Fruit fly (Drosophila melanogaster) whole organism, embryonic: ENCODE data around the gene CG42395.

ENCODE experiments used
- Aef1 ChIP-seq: fragments of 200-800 bp; sonication (Bioruptor generic); IDR thresholded peaks from 3 replicates; pipeline ENCODE4 v1.3.6; 2022; ENCODE audit warnings: missing biosample characterization, missing genetic modification characterization
- Antp ChIP-seq: fragments of 200-800 bp; sonication (Bioruptor generic); optimal IDR thresholded peaks from 3 replicates; lab custom pipeline; 2016; ENCODE audit warnings: missing biosample characterization, missing genetic modification characterization
- Atf3 ChIP-seq: fragments of 200-800 bp; sonication (Bioruptor generic); optimal IDR thresholded peaks from 3 replicates; lab custom pipeline; 2016; ENCODE audit warnings: missing biosample characterization, missing genetic modification characterization
- Blimp-1 ChIP-seq: fragments of 200-800 bp; sonication (Bioruptor generic); optimal IDR thresholded peaks from 3 replicates; lab custom pipeline; 2018; ENCODE audit warnings: missing biosample characterization, missing genetic modification characterization, mild to moderate bottlenecking, moderate library complexity, missing genetic modification reagents
- CG1024 ChIP-seq: fragments of 200-800 bp; sonication (Bioruptor generic); IDR thresholded peaks from 2 replicates; pipeline ENCODE4 v1.3.6; 2022; ENCODE audit warnings: missing biosample characterization, missing genetic modification characterization
- CG10543 ChIP-seq: fragments of 200-800 bp; sonication (Bioruptor generic); optimal IDR thresholded peaks from 3 replicates; lab custom pipeline; 2017; ENCODE audit warnings: missing biosample characterization, mild to moderate bottlenecking, missing genetic modification characterization, moderate library complexity
- CG13123 ChIP-seq: fragments of 200-800 bp; sonication (Bioruptor generic); optimal IDR thresholded peaks from 2 replicates; lab custom pipeline; 2016; ENCODE audit warnings: missing biosample characterization, missing genetic modification characterization
- CG14014 ChIP-seq: fragments of 200-800 bp; sonication (Bioruptor generic); IDR thresholded peaks from 2 replicates; pipeline ENCODE4 v1.3.6; 2022; ENCODE audit warnings: missing biosample characterization, missing genetic modification characterization
- CG14710 ChIP-seq: fragments of 200-800 bp; sonication (Bioruptor generic); optimal IDR thresholded peaks from 3 replicates; lab custom pipeline; 2019; ENCODE audit warnings: missing biosample characterization, mild to moderate bottlenecking, missing genetic modification characterization, moderate library complexity
- CG14860 ChIP-seq: fragments of 200-800 bp; sonication (Bioruptor generic); IDR thresholded peaks from 3 replicates; pipeline ENCODE4 v1.3.6; 2022; ENCODE audit warnings: missing biosample characterization, missing genetic modification characterization; ENCODE audit not compliant: partially characterized antibody
- CG15514 ChIP-seq: fragments of 200-800 bp; sonication (Bioruptor generic); optimal IDR thresholded peaks from 3 replicates; lab custom pipeline; 2017; ENCODE audit warnings: missing biosample characterization, missing genetic modification characterization, mild to moderate bottlenecking, moderate library complexity, missing genetic modification reagents
- CG17912 ChIP-seq: fragments of 200-800 bp; sonication (Bioruptor generic); optimal IDR thresholded peaks from 2 replicates; lab custom pipeline; 2018; ENCODE audit warnings: missing biosample characterization, mild to moderate bottlenecking, missing genetic modification characterization
- CG18476 ChIP-seq: fragments of 200-800 bp; sonication (Bioruptor generic); optimal IDR thresholded peaks from 2 replicates; lab custom pipeline; 2016; ENCODE audit warnings: missing biosample characterization, mild to moderate bottlenecking, missing genetic modification characterization
- CG18599 ChIP-seq: fragments of 200-800 bp; sonication (Bioruptor generic); optimal IDR thresholded peaks from 3 replicates; lab custom pipeline; 2017; ENCODE audit warnings: missing biosample characterization, missing genetic modification characterization, mild to moderate bottlenecking, moderate library complexity, missing genetic modification reagents
- CG30403 ChIP-seq: fragments of 200-800 bp; sonication (Bioruptor generic); optimal IDR thresholded peaks from 3 replicates; lab custom pipeline; 2016; ENCODE audit warnings: missing biosample characterization, missing genetic modification characterization
- CG3163 ChIP-seq: fragments of 200-800 bp; sonication (Bioruptor generic); optimal IDR thresholded peaks from 3 replicates; lab custom pipeline; 2016; ENCODE audit warnings: missing biosample characterization, missing genetic modification characterization
- CG34422 ChIP-seq: fragments of 200-800 bp; sonication (Bioruptor generic); IDR thresholded peaks from 3 replicates; pipeline ENCODE4 v1.3.6; 2022; ENCODE audit warnings: missing biosample characterization, missing genetic modification characterization
- CG3847 ChIP-seq: fragments of 200-800 bp; sonication (Bioruptor generic); IDR thresholded peaks from 2 replicates; pipeline ENCODE4 v1.3.6; 2022; ENCODE audit warnings: missing biosample characterization, missing genetic modification characterization
- CG3995 ChIP-seq: fragments of 200-800 bp; sonication (Bioruptor generic); optimal IDR thresholded peaks from 3 replicates; lab custom pipeline; 2016; ENCODE audit warnings: missing biosample characterization, missing genetic modification characterization
- CG4730 ChIP-seq: fragments of 200-800 bp; sonication (Bioruptor generic); IDR thresholded peaks from 2 replicates; pipeline ENCODE4 v1.3.6; 2022; ENCODE audit warnings: missing biosample characterization, missing genetic modification characterization
- CG6765 ChIP-seq: fragments of 200-800 bp; sonication (Bioruptor generic); optimal IDR thresholded peaks from 3 replicates; lab custom pipeline; 2017; ENCODE audit warnings: missing biosample characterization, mild to moderate bottlenecking, missing genetic modification characterization
- CG7357 ChIP-seq: fragments of 200-800 bp; sonication (Bioruptor generic); IDR thresholded peaks from 3 replicates; pipeline ENCODE4 v1.3.6; 2022; ENCODE audit warnings: missing biosample characterization, missing genetic modification characterization
- CG7372 ChIP-seq: fragments of 200-800 bp; sonication (Bioruptor generic); IDR thresholded peaks from 2 replicates; pipeline ENCODE4 v1.3.6; 2022; ENCODE audit warnings: missing biosample characterization, missing genetic modification characterization
- CrebB ChIP-seq: fragments of 200-800 bp; sonication (Bioruptor generic); optimal IDR thresholded peaks from 3 replicates; lab custom pipeline; 2018; ENCODE audit warnings: missing biosample characterization, mild to moderate bottlenecking, missing genetic modification characterization
- Dbx ChIP-seq: fragments of 200-800 bp; sonication (Bioruptor generic); IDR thresholded peaks from 3 replicates; pipeline ENCODE4 v1.3.6; 2022; ENCODE audit warnings: missing biosample characterization, missing genetic modification characterization
- Dip2 ChIP-seq: fragments of 200-800 bp; sonication (Bioruptor generic); IDR thresholded peaks from 2 replicates; pipeline ENCODE4 v1.3.6; 2022; ENCODE audit warnings: missing biosample characterization, missing genetic modification characterization
- Fer3 ChIP-seq: fragments of 200-800 bp; sonication (Bioruptor generic); optimal IDR thresholded peaks from 2 replicates; lab custom pipeline; 2018; ENCODE audit warnings: missing biosample characterization, mild to moderate bottlenecking, missing genetic modification characterization, moderate library complexity
- HLH54F ChIP-seq: fragments of 200-800 bp; sonication (Bioruptor generic); optimal IDR thresholded peaks from 3 replicates; lab custom pipeline; 2016; ENCODE audit warnings: missing biosample characterization, missing genetic modification characterization
- HmgZ ChIP-seq: fragments of 200-800 bp; sonication (Bioruptor generic); optimal IDR thresholded peaks from 2 replicates; lab custom pipeline; 2018; ENCODE audit warnings: missing biosample characterization, mild to moderate bottlenecking, missing genetic modification characterization
- Mes4 ChIP-seq: fragments of 200-800 bp; sonication (Bioruptor generic); optimal IDR thresholded peaks from 2 replicates; lab custom pipeline; 2016; ENCODE audit warnings: missing biosample characterization, missing genetic modification characterization
- Side ChIP-seq: fragments of 200-800 bp; sonication (Bioruptor generic); optimal IDR thresholded peaks from 2 replicates; lab custom pipeline; 2016; ENCODE audit warnings: missing biosample characterization, missing genetic modification characterization
- Sin3A ChIP-seq: fragments of >200 bp; optimal IDR thresholded peaks from 2 replicates; lab custom pipeline; 2018
- Sox100B ChIP-seq: fragments of 200-800 bp; sonication (Bioruptor generic); optimal IDR thresholded peaks from 3 replicates; lab custom pipeline; 2018; ENCODE audit warnings: missing biosample characterization, mild to moderate bottlenecking, missing genetic modification characterization
- ab ChIP-seq: fragments of 200-800 bp; sonication (Bioruptor generic); optimal IDR thresholded peaks from 2 replicates; lab custom pipeline; 2016; ENCODE audit warnings: missing biosample characterization, missing genetic modification characterization
- ap ChIP-seq: fragments of 200-800 bp; sonication (Bioruptor generic); IDR thresholded peaks from 2 replicates; pipeline ENCODE4 v1.3.6; 2022; ENCODE audit warnings: missing biosample characterization, missing genetic modification characterization
- ara ChIP-seq: fragments of 200-800 bp; sonication (Bioruptor generic); IDR thresholded peaks from 2 replicates; pipeline ENCODE4 v1.3.6; 2022; ENCODE audit warnings: missing biosample characterization, missing genetic modification characterization
- bcd ChIP-seq: fragments of 200-800 bp; sonication (Bioruptor generic); optimal IDR thresholded peaks from 2 replicates; lab custom pipeline; 2017; ENCODE audit warnings: missing biosample characterization, mild to moderate bottlenecking, missing genetic modification characterization
- btn ChIP-seq: fragments of 200-800 bp; sonication (Bioruptor generic); optimal IDR thresholded peaks from 2 replicates; lab custom pipeline; 2016; ENCODE audit warnings: missing biosample characterization, missing genetic modification characterization
- ci ChIP-seq: fragments of 200-800 bp; sonication (Bioruptor generic); IDR thresholded peaks from 3 replicates; pipeline ENCODE4 v1.3.6; 2022; ENCODE audit warnings: missing biosample characterization, missing genetic modification characterization
- corto ChIP-seq: fragments of 200-800 bp; sonication (Bioruptor generic); optimal IDR thresholded peaks from 2 replicates; lab custom pipeline; 2016; ENCODE audit warnings: missing biosample characterization, mild to moderate bottlenecking, missing genetic modification characterization, moderate library complexity
- dati ChIP-seq: fragments of 200-800 bp; sonication (Bioruptor generic); IDR thresholded peaks from 2 replicates; pipeline ENCODE4 v1.3.6; 2022; ENCODE audit warnings: missing biosample characterization, missing genetic modification characterization
- fd102C ChIP-seq: fragments of 200-800 bp; sonication (Bioruptor generic); optimal IDR thresholded peaks from 2 replicates; lab custom pipeline; 2018; ENCODE audit warnings: missing biosample characterization, mild to moderate bottlenecking, missing genetic modification characterization, moderate library complexity
- ftz-f1 ChIP-seq: fragments of 200-800 bp; sonication (Bioruptor generic); optimal IDR thresholded peaks from 2 replicates; lab custom pipeline; 2016; ENCODE audit warnings: missing biosample characterization, missing genetic modification characterization
- inv ChIP-seq: fragments of 200-800 bp; sonication (Bioruptor generic); IDR thresholded peaks from 2 replicates; pipeline ENCODE4 v1.3.6; 2022; ENCODE audit warnings: missing biosample characterization, missing genetic modification characterization; ENCODE audit not compliant: partially characterized antibody
- klu ChIP-seq: fragments of 200-800 bp; sonication (Bioruptor generic); IDR thresholded peaks from 2 replicates; pipeline ENCODE4 v1.3.6; 2022; ENCODE audit warnings: missing biosample characterization, missing genetic modification characterization
- nau ChIP-seq: fragments of 200-800 bp; sonication (Bioruptor generic); optimal IDR thresholded peaks from 3 replicates; lab custom pipeline; 2017; ENCODE audit warnings: missing biosample characterization, mild to moderate bottlenecking, missing genetic modification characterization, missing genetic modification reagents
- peb ChIP-seq: fragments of 200-800 bp; sonication (Bioruptor generic); IDR thresholded peaks from 2 replicates; pipeline ENCODE4 v1.3.6; 2022; ENCODE audit warnings: missing biosample characterization, missing genetic modification characterization
- pnt ChIP-seq: fragments of 200-800 bp; sonication (Bioruptor generic); optimal IDR thresholded peaks from 3 replicates; lab custom pipeline; 2016; ENCODE audit warnings: missing biosample characterization, missing genetic modification characterization
- pzg ChIP-seq: fragments of 200-800 bp; sonication (Bioruptor generic); optimal IDR thresholded peaks from 3 replicates; lab custom pipeline; 2018; ENCODE audit warnings: missing biosample characterization, mild to moderate bottlenecking, missing genetic modification characterization, moderate library complexity
- sima ChIP-seq: fragments of 200-800 bp; sonication (Bioruptor generic); optimal IDR thresholded peaks from 2 replicates; lab custom pipeline; 2016; ENCODE audit warnings: missing biosample characterization, missing genetic modification characterization
- tx ChIP-seq: fragments of 200-800 bp; sonication (Bioruptor generic); optimal IDR thresholded peaks from 2 replicates; lab custom pipeline; 2016; ENCODE audit warnings: missing biosample characterization, missing genetic modification characterization

CG42395 gene

DNA sequence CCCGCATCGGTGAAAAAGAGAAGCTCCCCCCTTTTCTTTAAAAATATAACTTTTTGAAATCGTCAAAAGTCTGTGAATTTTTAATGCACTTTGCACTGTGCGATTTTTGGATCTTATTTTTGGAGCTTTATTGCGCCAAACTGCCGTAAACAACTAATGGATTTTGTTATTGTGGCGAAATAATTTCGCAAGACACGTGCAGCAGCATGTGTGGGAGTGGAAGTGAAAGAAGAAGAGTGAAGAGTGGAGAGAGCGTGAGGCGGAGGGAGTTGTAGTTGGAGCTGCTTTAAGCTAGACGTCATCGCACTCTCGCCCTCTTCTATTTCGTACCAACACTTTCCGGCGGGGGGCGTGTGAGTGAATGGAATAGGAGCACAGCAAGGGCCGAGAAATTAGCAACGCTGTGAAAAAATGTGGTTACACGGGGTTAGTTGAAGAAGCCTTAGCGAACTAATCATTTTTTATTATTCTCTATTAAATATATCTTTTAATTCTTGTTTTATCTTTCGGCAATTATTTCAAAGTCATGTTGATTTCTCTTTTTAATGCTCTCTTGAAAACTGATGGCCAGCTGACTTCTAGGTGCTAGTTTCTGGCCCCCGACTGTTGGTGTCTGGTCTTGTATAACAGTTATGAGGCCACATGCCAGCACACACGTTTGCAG, 7.5 kb upstream of the CG42395 start (continued):
- peak; percentile 91 for TF ChIP-seq ap (GFP tag; lab: Robert Waterston, UW)
- peak; percentile 92 for TF ChIP-seq Dbx
- TF ChIP-seq CG15514 (GFP tag; lab: Kevin White, UChicago) = peak; percentile 92
- peak; percentile 39 for TF ChIP-seq Side (GFP tag; lab: Kevin White, UChicago)
- peak; percentile 87 for TF ChIP-seq CG14710 (tag; lab: Kevin White, UChicago)
- peak; percentile 60 for TF ChIP-seq CG3995 (GFP tag; lab: Kevin White, UChicago)
- TF ChIP-seq Sox100B = peak; percentile 96
- TF ChIP-seq pzg = peak; percentile 11
- TF ChIP-seq CG30403 = peak; percentile 93
- TF ChIP-seq tx = peak; percentile 47
- TF ChIP-seq Aef1 = peak; percentile 90
- TF ChIP-seq peb (GFP tag; lab: Robert Waterston, UW) = peak; percentile 85
- peak; percentile 54 for TF ChIP-seq Mes4
- TF ChIP-seq CG6765 (GFP tag; lab: Kevin White, UChicago) = peak; percentile 84
- peak; percentile 95 for TF ChIP-seq ci (GFP tag; lab: Robert Waterston, UW)
- TF ChIP-seq Blimp-1 (GFP tag; lab: Kevin White, UChicago) = peak; percentile 87
- peak; percentile 92 for TF ChIP-seq CrebB (tag; lab: Kevin White, UChicago)
- peak; percentile 92 for TF ChIP-seq nau (GFP tag; lab: Kevin White, UChicago)
- TF ChIP-seq bcd (GFP tag; lab: Kevin White, UChicago) = peak; percentile 95
- peak; percentile 80 for TF ChIP-seq CG17912 (GFP tag; lab: Kevin White, UChicago)
- peak; percentile 93 for TF ChIP-seq Fer3
- peak; percentile 70 for TF ChIP-seq dati (GFP tag; lab: Robert Waterston, UW)
- TF ChIP-seq CG3847 (GFP tag; lab: Robert Waterston, UW) = peak; percentile 93
- peak; percentile 91 for TF ChIP-seq CG4730 (GFP tag; lab: Robert Waterston, UW)
- peak; percentile 90 for TF ChIP-seq CG18476 (GFP tag; lab: Kevin White, UChicago)
- peak; percentile 61 for TF ChIP-seq pnt (GFP tag; lab: Kevin White, UChicago)
- TF ChIP-seq Atf3 (GFP tag; lab: Kevin White, UChicago) = peak; percentile 35
- peak; percentile 92 for TF ChIP-seq CG14014 (GFP tag; lab: Robert Waterston, UW)
- TF ChIP-seq corto (GFP tag; lab: Kevin White, UChicago) = peak; percentile 68
- TF ChIP-seq ab (GFP tag; lab: Kevin White, UChicago) = peak; percentile 51
- TF ChIP-seq HmgZ = peak; percentile 97
- no peak for TF ChIP-seq inv
- TF ChIP-seq CG10543 (GFP tag; lab: Kevin White, UChicago) = peak; percentile 96
- no peak for TF ChIP-seq sima (GFP tag; lab: Kevin White, UChicago)
- peak; percentile 71 for TF ChIP-seq CG1024
- peak; percentile 98 for TF ChIP-seq CG18599 (GFP tag; lab: Kevin White, UChicago)
- TF ChIP-seq klu = peak; percentile 87
- no peak for TF ChIP-seq fd102C (GFP tag; lab: Kevin White, UChicago)
- TF ChIP-seq Antp (GFP tag; lab: Kevin White, UChicago) = peak; percentile 28
- no peak for TF ChIP-seq btn (GFP tag; lab: Kevin White, UChicago)
- peak; percentile 74 for TF ChIP-seq CG13123
- peak; percentile 44 for TF ChIP-seq ftz-f1 (GFP tag; lab: Kevin White, UChicago)
- peak; percentile 56 for TF ChIP-seq HLH54F (GFP tag; lab: Kevin White, UChicago)
- no peak for TF ChIP-seq CG14860
- peak; percentile 89 for TF ChIP-seq ara (GFP tag; lab: Robert Waterston, UW)
- peak; percentile 84 for TF ChIP-seq CG7357 (GFP tag; lab: Robert Waterston, UW)
- TF ChIP-seq CG7372 = peak; percentile 92
- TF ChIP-seq CG34422 (GFP tag; lab: Robert Waterston, UW) = peak; percentile 93
- peak; percentile 44; the same call in 1 of the 2 replicates for TF ChIP-seq Dip2 (GFP tag; lab: Robert Waterston, UW)
- no peak for TF ChIP-seq Sin3A (lab: Kevin White, UChicago)
- no peak for TF ChIP-seq CG3163 (GFP tag; lab: Kevin White, UChicago)
